Fruit fly (Drosophila melanogaster) ovary, adult (tissue): ENCODE results near the gene Pka-C2.

Experiments
- CG17801 ChIP-seq: fragments of 200-800 bp; optimal IDR thresholded peaks from 2 replicates; lab custom pipeline; 2019; ENCODE audit warnings: missing biosample characterization, mild to moderate bottlenecking, missing genetic modification characterization, moderate library complexity; ENCODE audit not compliant: partially characterized antibody

The Pka-C2 gene

dm6 chr3R:30697038-30697437 lies at the start of gene Pka-C2:
Pka-C2 (minus strand) TSS chr3R:30697138.
- no peak for TF ChIP-seq CG17801 (GFP tag; lab: Kevin White, UChicago)

DNA sequence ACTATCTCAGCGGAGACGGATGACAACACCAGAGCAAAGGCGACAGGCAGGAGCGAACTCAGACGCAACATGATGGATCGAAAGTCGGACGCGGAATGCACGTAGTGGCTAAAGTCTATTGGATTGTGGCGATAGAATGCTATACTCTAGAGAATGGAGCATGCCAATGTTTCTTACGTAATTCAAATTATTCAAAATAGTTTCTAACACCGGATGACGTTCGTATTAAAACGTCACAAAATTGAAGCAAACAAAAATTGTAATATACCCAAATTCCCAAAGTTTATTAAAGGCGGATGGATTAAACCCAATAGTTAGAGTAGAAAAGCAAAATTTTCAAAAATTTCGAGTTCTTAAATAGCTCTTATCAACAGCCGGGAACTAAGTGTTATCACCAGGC lies 49.3 kb upstream of the Pka-C2 start, which contains the start of gene Npc2h:
Npc2h (minus strand) TSS at position 101 of the 400 bp plus-strand sequence.
- no peak for TF ChIP-seq CG17801 (GFP tag; lab: Kevin White, UChicago)

DNA sequence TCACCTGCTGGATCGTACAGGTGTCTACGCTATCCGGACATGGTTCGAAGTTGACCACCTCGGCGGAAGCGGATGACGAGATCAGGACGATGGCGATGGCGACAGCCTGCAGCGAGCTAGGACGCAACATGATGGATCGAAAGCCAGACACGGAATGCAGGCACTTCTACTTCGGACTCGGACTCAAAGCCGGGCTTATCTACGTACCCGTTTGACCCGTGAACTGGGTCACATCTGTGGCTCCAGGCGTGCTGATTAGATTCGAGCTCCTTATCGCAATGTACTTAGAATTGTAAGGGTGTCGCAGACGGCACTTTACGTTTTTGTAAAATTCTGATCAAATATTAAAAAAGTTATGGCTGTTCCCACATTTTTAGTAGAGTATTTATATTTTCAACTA lies 48.2 kb upstream of the Pka-C2 start, which contains the start of gene Npc2g:
Npc2g (minus strand) TSS at position 160 of the 400 bp plus-strand sequence.
- no peak for TF ChIP-seq CG17801 (GFP tag; lab: Kevin White, UChicago)

dm6 chr3R:30742580-30742979 lies 45.6 kb upstream of the Pka-C2 start, which contains the start of gene CG15543:
CG15543 (plus strand) TSS chr3R:30742880.
- no peak for TF ChIP-seq CG17801 (GFP tag; lab: Kevin White, UChicago)

DNA sequence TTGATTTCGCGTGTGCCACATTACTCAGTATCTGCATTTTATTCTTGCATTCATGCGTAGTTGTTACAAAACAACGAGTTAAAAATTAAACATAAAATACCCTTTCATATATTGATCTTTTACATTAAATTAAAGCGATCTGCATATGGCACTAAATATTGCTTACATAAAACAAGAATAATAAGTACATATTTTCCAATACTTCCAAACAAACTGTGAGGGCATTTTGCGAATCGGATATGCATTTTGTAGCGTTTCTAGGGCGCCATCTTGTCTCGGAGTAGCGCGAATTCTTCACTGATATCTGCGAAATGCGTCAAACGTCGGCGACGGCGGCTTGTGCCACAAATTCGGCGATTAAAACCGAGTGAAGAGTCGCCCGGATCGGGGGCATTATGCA lies 44.4 kb upstream of the Pka-C2 start:
- TF ChIP-seq CG17801 (GFP tag; lab: Kevin White, UChicago) = no peak

DNA sequence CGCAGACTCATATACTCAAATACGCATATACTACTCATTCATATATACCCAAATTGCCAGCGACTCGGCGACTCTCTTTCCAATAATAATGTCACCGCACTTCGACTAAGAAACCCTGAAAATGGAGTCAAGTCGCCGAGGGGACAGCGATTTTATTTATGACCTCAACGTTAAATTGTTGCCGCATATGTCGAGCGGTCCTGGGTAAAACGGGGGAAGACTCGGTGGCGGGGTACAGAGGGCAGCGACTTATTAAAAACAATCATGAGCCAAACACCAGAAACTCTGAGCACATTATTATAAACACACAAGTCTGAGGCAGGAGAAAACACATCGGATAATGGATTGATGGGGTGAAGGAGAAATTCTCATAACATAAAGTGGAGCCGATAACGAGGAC lies 38.1 kb upstream of the Pka-C2 start:
- TF ChIP-seq CG17801 (GFP tag; lab: Kevin White, UChicago) = no peak

DNA sequence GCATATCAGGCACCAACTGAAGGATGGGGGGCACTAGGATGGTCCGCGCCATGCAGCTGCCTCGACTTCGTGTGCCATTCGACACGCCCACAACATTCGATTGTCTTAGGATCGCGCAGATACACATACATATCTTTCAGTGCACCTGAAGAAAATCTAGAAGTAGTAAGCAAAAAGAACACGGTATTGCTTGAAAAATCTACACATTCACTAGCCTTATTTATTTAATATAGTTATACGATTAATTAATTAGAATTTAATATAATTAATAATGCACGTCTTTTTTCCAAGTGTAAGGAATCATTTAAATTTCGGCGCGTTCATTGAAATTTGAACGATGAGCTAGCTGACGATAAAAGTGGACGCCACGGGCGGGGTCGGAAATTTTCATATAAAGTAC lies 37.6 kb upstream of the Pka-C2 start:
- no peak for TF ChIP-seq CG17801 (GFP tag; lab: Kevin White, UChicago)

dm6 chr3R:30733081-30733480 lies 36.1 kb upstream of the Pka-C2 start:
- no peak for TF ChIP-seq CG17801 (GFP tag; lab: Kevin White, UChicago)

dm6 chr3R:30731065-30731464 lies 34.1 kb upstream of the Pka-C2 start, which contains the start of gene CG11313:
CG11313 (minus strand) TSS chr3R:30731165.
- no peak for TF ChIP-seq CG17801 (GFP tag; lab: Kevin White, UChicago)

dm6 chr3R:30729013-30729412 lies 32.1 kb upstream of the Pka-C2 start:
- TF ChIP-seq CG17801 (GFP tag; lab: Kevin White, UChicago) = no peak

DNA sequence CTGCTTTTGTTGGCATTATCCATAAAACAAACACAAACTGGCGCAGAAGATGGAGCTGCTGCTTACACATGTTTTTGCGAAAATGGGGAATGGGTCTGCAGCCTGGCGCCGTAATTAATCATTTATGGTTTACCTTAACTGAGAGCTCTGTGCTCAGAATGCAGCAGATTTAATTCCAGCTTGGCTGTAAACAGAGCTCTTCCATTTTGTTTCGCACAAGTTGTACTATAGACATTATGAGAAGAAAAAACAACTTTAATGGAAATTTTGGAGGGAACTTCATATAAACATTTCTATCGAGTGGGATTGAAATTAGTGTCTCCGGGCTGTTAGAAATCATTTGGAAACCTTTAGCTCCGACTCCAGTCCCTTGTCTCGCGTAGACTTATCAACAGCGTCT lies 28.8 kb upstream of the Pka-C2 start, which contains the start of gene eIF4H2:
eIF4H2 (plus strand) TSS at position 301 of the 400 bp plus-strand sequence.
- TF ChIP-seq CG17801 (GFP tag; lab: Kevin White, UChicago) = no peak

DNA sequence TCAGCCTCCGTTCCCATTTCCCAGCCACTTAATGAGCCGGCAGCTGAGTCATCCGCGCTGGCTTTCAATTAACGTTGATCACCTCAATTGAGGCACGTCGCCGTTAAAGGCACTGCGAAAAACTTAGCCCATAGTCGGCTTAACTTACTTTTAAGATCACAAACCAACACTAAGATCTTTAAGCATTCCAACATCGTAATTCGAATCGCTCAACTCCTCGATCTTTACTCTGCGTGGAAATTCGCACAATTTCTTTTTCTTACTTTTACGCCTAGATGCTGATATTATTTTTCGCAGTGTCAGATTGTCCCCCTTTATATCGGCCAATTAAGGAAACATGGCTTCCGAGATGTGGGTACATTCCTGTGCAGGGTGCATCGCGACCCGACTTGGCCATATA lies 25.4 kb upstream of the Pka-C2 start:
- no peak for TF ChIP-seq CG17801 (GFP tag; lab: Kevin White, UChicago)

DNA sequence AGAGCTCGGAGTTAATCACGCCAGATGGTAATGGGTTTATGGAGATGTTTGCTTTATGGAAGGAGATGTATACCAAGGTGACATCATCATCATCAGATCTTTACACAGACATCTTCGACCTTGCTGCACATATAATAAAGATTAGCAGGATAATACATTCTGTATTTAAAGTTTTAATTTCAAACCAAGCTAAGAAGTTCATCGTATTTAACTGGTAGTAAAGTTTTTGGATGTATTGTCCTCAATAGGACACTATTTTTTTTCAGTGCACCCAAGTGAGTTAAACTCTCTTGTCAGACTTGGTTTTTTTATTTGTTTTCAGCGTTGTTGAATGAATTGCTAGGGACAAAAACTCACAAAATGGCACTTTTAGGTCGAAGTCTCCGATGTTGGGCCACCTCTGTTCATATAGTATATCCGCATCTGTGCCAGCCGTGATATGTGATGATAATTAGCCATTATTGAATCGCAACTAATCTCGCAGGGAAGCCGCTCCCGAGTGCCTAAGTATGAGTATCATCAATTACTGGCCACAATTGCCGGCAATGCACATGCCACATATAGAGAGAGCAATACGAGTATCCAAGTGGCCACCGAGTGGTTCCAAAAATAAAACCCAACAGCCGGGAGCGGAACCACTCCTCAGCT lies 24.4 kb upstream of the Pka-C2 start:
- no peak for TF ChIP-seq CG17801 (GFP tag; lab: Kevin White, UChicago)

dm6 chr3R:30718442-30718841 lies 21.5 kb upstream of the Pka-C2 start:
- no peak for TF ChIP-seq CG17801 (GFP tag; lab: Kevin White, UChicago)

dm6 chr3R:30714395-30714794 lies 17.5 kb upstream of the Pka-C2 start:
- TF ChIP-seq CG17801 (GFP tag; lab: Kevin White, UChicago) = no peak

DNA sequence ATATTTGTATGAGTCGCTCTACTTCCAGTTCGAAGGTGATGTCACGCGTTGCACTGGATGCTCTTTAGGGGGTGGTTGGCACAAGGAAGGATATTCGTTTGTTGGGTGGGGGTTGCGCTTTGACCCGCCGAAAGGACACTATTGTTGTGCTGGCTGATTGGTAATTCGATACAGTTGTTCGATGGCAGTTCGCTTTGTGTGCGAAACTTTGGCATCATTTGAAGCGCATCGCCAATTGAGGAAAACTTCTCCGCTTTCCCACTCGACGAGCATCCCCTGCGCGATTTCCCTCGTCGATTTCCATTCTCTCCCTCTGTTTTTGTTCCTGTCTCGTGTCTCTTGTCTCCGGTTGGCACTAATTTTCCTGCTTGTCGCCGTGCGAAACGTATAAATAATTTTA lies 13.5 kb upstream of the Pka-C2 start:
- no peak for TF ChIP-seq CG17801 (GFP tag; lab: Kevin White, UChicago)
